Fruit fly (Drosophila melanogaster): ENCODE measurements around the gene Oseg5.

Gene Oseg5

dm6 chr2L:20880476-20880875 is 44.8 kb upstream of the Oseg5 start (continued):
- TF ChIP-seq achi (GFP tag; optimal IDR thresholded peaks at IDR 0.05) (no peak), Met (GFP tag; optimal IDR thresholded peaks at IDR 0.05) (peak; percentile 57), Blimp-1 (GFP tag; optimal IDR thresholded peaks at IDR 0.05) (no peak), CG3919 (GFP tag; optimal IDR thresholded peaks at IDR 0.05) (peak; percentile 14), CG32006 (GFP tag; optimal IDR thresholded peaks at IDR 0.05) (no peak), Ets21C (GFP tag; optimal IDR thresholded peaks at IDR 0.05) (peak; percentile 16), Eip75B (GFP tag; optimal IDR thresholded peaks at IDR 0.05) (peak; percentile 28), CG8632 (GFP tag; optimal IDR thresholded peaks at IDR 0.05) (peak; percentile 31), CG15336 (GFP tag; IDR thresholded peaks at IDR 0.05) (no peak), CG7368 (GFP tag; optimal IDR thresholded peaks at IDR 0.05) (peak; percentile 5), acj6 (GFP tag; optimal IDR thresholded peaks at IDR 0.05) (peak; percentile 19), fd59A (GFP tag; optimal IDR thresholded peaks at IDR 0.05) (no peak)

dm6 chr2L:20879567-20880141 is 44.0 kb upstream of the Oseg5 start:
- peak; percentile 0 for TF ChIP-seq CG6276 (GFP tag; optimal IDR thresholded peaks at IDR 0.05)
- TF ChIP-seq Gug (GFP tag; IDR thresholded peaks at IDR 0.05), result no peak
- peak; percentile 11 for TF ChIP-seq Eip78C (GFP tag)
- no peak for TF ChIP-seq dac (GFP tag; optimal IDR thresholded peaks at IDR 0.05)
- no peak for TF ChIP-seq vri (GFP tag; optimal IDR thresholded peaks at IDR 0.05)
- TF ChIP-seq CG10631 (GFP tag; optimal IDR thresholded peaks at IDR 0.05), result no peak
- no peak for TF ChIP-seq Met (GFP tag; optimal IDR thresholded peaks at IDR 0.05)
- no peak for TF ChIP-seq cyc (GFP tag; optimal IDR thresholded peaks at IDR 0.05)
- TF ChIP-seq svp (GFP tag), result no peak
- TF ChIP-seq fd59A (GFP tag; optimal IDR thresholded peaks at IDR 0.05), result no peak
- no peak for TF ChIP-seq CG34406 (GFP tag; optimal IDR thresholded peaks at IDR 0.05)
- TF ChIP-seq Sox102F (GFP tag; optimal IDR thresholded peaks at IDR 0.05), result no peak

- TF ChIP-seq lz (GFP tag; optimal IDR thresholded peaks at IDR 0.05) (no peak), CG6276 (GFP tag; optimal IDR thresholded peaks at IDR 0.05) (no peak), Eip78C (GFP tag) (peak; percentile 43), svp (GFP tag) (peak; percentile 80), CG6808 (GFP tag; optimal IDR thresholded peaks at IDR 0.05) (no peak), CG10669 (GFP tag; optimal IDR thresholded peaks at IDR 0.05) (no peak), CG3032 (tag; optimal IDR thresholded peaks at IDR 0.05) (no peak)
Measured at dm6 chr2L:20878463-20878862, 42.8 kb upstream of the Oseg5 start.

dm6 chr2L:20878052-20878451 is 42.4 kb upstream of the Oseg5 start:
- TF ChIP-seq ss (GFP tag; optimal IDR thresholded peaks at IDR 0.05) (peak; percentile 9 to 41), CG8319 (GFP tag; optimal IDR thresholded peaks at IDR 0.05) (no peak), CG6808 (GFP tag; optimal IDR thresholded peaks at IDR 0.05) (peak; percentile 3), fd85E (GFP tag; optimal IDR thresholded peaks at IDR 0.05) (no peak), CG6276 (GFP tag; optimal IDR thresholded peaks at IDR 0.05) (peak; percentile 5), CG6854 (GFP tag; optimal IDR thresholded peaks at IDR 0.05) (peak; percentile 6)

- TF ChIP-seq topi (GFP tag; optimal IDR thresholded peaks at IDR 0.05) (no peak), Hr38 (GFP tag; optimal IDR thresholded peaks at IDR 0.05) (no peak), net (GFP tag; optimal IDR thresholded peaks at IDR 0.05) (no peak), lz (GFP tag; optimal IDR thresholded peaks at IDR 0.05) (no peak), Eip75B (GFP tag; optimal IDR thresholded peaks at IDR 0.05) (no peak), salr (GFP tag; optimal IDR thresholded peaks at IDR 0.05) (no peak), Sox102F (GFP tag; optimal IDR thresholded peaks at IDR 0.05) (no peak), CG4318 (GFP tag; optimal IDR thresholded peaks at IDR 0.05) (no peak), svp (GFP tag) (no peak), Blimp-1 (GFP tag; optimal IDR thresholded peaks at IDR 0.05) (no peak), CG3919 (GFP tag; optimal IDR thresholded peaks at IDR 0.05) (no peak), spab (GFP tag; optimal IDR thresholded peaks at IDR 0.05) (no peak), Ets96B (tag; optimal IDR thresholded peaks at IDR 0.05) (no peak), CG11294 (GFP tag; IDR thresholded peaks at IDR 0.05) (no peak), Hr39 (GFP tag; optimal IDR thresholded peaks at IDR 0.05) (no peak)
Measured at dm6 chr2L:20874514-20874913, 38.9 kb upstream of the Oseg5 start.

Data from whole organism, prepupa.